Worm (Caenorhabditis elegans) whole organism, L1 larva: ENCODE measurements around the gene Y52E8A.1.

Experiments
- C16A3.4 ChIP-seq: fragments of 150-350 bp; optimal IDR thresholded peaks from 2 replicates; lab custom pipeline; 2014; ENCODE audit warnings: missing biosample characterization, missing genetic modification characterization
- C34B4.2 ChIP-seq: sonication (generic microtip); optimal IDR thresholded peaks from 2 replicates; lab custom pipeline; 2017; ENCODE audit warnings: mild to moderate bottlenecking, missing genetic modification characterization, missing compliant biosample characterization
- F16B12.6 ChIP-seq: fragments of 150-350 bp; optimal IDR thresholded peaks from 2 replicates; lab custom pipeline; 2014; ENCODE audit warnings: missing biosample characterization, missing genetic modification characterization
- Y116A8C.19 ChIP-seq: sonication (generic microtip); optimal IDR thresholded peaks from 2 replicates; lab custom pipeline; 2016; ENCODE audit warnings: missing compliant biosample characterization, missing genetic modification characterization, borderline replicate concordance
- alr-1 ChIP-seq: fragments of 200-800 bp; sonication (Bioruptor generic); optimal IDR thresholded peaks from 2 replicates; lab custom pipeline; 2018; ENCODE audit warnings: borderline replicate concordance, mild to moderate bottlenecking, missing genetic modification characterization, missing compliant biosample characterization
- aly-2 ChIP-seq: fragments of 150-350 bp; optimal IDR thresholded peaks from 2 replicates; lab custom pipeline; 2014; ENCODE audit warnings: missing biosample characterization, missing genetic modification characterization
- ceh-90 ChIP-seq: sonication (generic microtip); optimal IDR thresholded peaks from 2 replicates; lab custom pipeline; 2016; ENCODE audit warnings: missing genetic modification characterization, missing compliant biosample characterization
- ces-1 ChIP-seq: fragments of 150-350 bp; optimal IDR thresholded peaks from 2 replicates; lab custom pipeline; 2014; ENCODE audit warnings: missing biosample characterization, missing genetic modification reagents, missing genetic modification characterization
- dsc-1 ChIP-seq: sonication (generic microtip); optimal IDR thresholded peaks from 2 replicates; lab custom pipeline; 2016; ENCODE audit warnings: mild to moderate bottlenecking, missing genetic modification characterization, missing compliant biosample characterization
- efl-1 ChIP-seq, 4 experiments: fragments of 150-350 bp; optimal IDR thresholded peaks in 3 of 4; peaks in 1 of 4; 1 replicate in 1 of 4; 2 replicates in 3 of 4; lab custom pipeline; 2014; ENCODE audit warnings: missing biosample characterization in 2 of 4, missing genetic modification characterization in 2 of 4, missing genetic modification reagents in 2 of 4
- egl-27 ChIP-seq, 2 experiments: fragments of 150-350 bp in 1 of 2; sonication (generic microtip); optimal IDR thresholded peaks; 3 replicates each; lab custom pipeline; 2017 to 2018; ENCODE audit warnings: missing biosample characterization in 2 of 2, missing genetic modification characterization in 2 of 2, missing genetic modification reagents in 2 of 2
- ets-5 ChIP-seq: fragments of 200-800 bp; sonication (Bioruptor generic); IDR thresholded peaks from 2 replicates; pipeline ENCODE4 v1.3.6; 2022; ENCODE audit warnings: missing genetic modification characterization, missing compliant biosample characterization
- grh-1 ChIP-seq: fragments of 200-800 bp; sonication (Bioruptor generic); IDR thresholded peaks from 2 replicates; pipeline ENCODE4 v1.3.6; 2022; ENCODE audit warnings: missing genetic modification reagents, missing genetic modification characterization, missing compliant biosample characterization
- hlh-17 ChIP-seq: fragments of 200-800 bp; sonication (Bioruptor generic); optimal IDR thresholded peaks from 2 replicates; lab custom pipeline; 2018; ENCODE audit warnings: missing genetic modification characterization, mild to moderate bottlenecking, missing compliant biosample characterization, moderate library complexity, borderline replicate concordance
- hlh-4 ChIP-seq: sonication (generic microtip); optimal IDR thresholded peaks from 2 replicates; lab custom pipeline; 2016; ENCODE audit warnings: mild to moderate bottlenecking, missing genetic modification characterization, missing compliant biosample characterization
- isw-1 ChIP-seq: fragments of 200-800 bp; sonication (Bioruptor generic); IDR thresholded peaks from 2 replicates; pipeline ENCODE4 v1.3.6; 2022; ENCODE audit warnings: missing genetic modification characterization, missing compliant biosample characterization
- lin-13 ChIP-seq: fragments of 150-350 bp; optimal IDR thresholded peaks from 2 replicates; lab custom pipeline; 2014; ENCODE audit warnings: missing biosample characterization, missing genetic modification reagents, missing genetic modification characterization
- lin-39 ChIP-seq: fragments of 150-350 bp; optimal IDR thresholded peaks from 2 replicates; lab custom pipeline; 2014; ENCODE audit warnings: missing biosample characterization, missing genetic modification reagents, missing genetic modification characterization
- lsy-2 ChIP-seq, 2 experiments: fragments of 150-350 bp; optimal IDR thresholded peaks; 2 replicates each; lab custom pipeline; 2014; ENCODE audit warnings: missing biosample characterization in 2 of 2, missing genetic modification characterization in 2 of 2
- mab-9 ChIP-seq: fragments of 200-800 bp; sonication (Bioruptor generic); IDR thresholded peaks from 2 replicates; pipeline ENCODE4 v1.3.6; 2022; ENCODE audit warnings: missing genetic modification reagents, missing genetic modification characterization, missing compliant biosample characterization
- mep-1 ChIP-seq: fragments of 150-350 bp; optimal IDR thresholded peaks from 2 replicates; lab custom pipeline; 2014; ENCODE audit warnings: missing biosample characterization, missing genetic modification characterization
- nhr-19 ChIP-seq: fragments of 200-800 bp; sonication (Bioruptor generic); conservative IDR thresholded peaks from 2 replicates; pipeline ENCODE4 v1.3.6; 2022; ENCODE audit warnings: missing genetic modification characterization, missing compliant biosample characterization
- nhr-20 ChIP-seq: sonication (generic microtip); optimal IDR thresholded peaks from 2 replicates; lab custom pipeline; 2016; ENCODE audit warnings: mild to moderate bottlenecking, missing genetic modification characterization, missing compliant biosample characterization
- nhr-237 ChIP-seq: fragments of 150-350 bp; optimal IDR thresholded peaks from 2 replicates; lab custom pipeline; 2014; ENCODE audit warnings: missing biosample characterization, missing genetic modification characterization
- nhr-85 ChIP-seq: sonication (generic microtip); peaks from one replicate; lab custom pipeline; 2016; ENCODE audit warnings: missing genetic modification characterization, inconsistent platforms, missing compliant biosample characterization
- nhr-90 ChIP-seq: sonication (generic microtip); optimal IDR thresholded peaks from 2 replicates; lab custom pipeline; 2016; ENCODE audit warnings: mild to moderate bottlenecking, missing genetic modification characterization, missing compliant biosample characterization; ENCODE audit not compliant: poor library complexity
- pqm-1 ChIP-seq: sonication (generic microtip); optimal IDR thresholded peaks from 3 replicates; lab custom pipeline; 2017; ENCODE audit warnings: missing biosample characterization, missing genetic modification characterization
- rnt-1 ChIP-seq: sonication (generic microtip); optimal IDR thresholded peaks from 2 replicates; lab custom pipeline; 2016; ENCODE audit warnings: mild to moderate bottlenecking, missing genetic modification characterization, moderate library complexity, missing compliant biosample characterization
- tbx-2 ChIP-seq: sonication (generic microtip); optimal IDR thresholded peaks from 2 replicates; lab custom pipeline; 2016; ENCODE audit warnings: missing genetic modification characterization, missing compliant biosample characterization
- tlp-1 ChIP-seq: fragments of 150-350 bp; optimal IDR thresholded peaks from 2 replicates; lab custom pipeline; 2014; ENCODE audit warnings: missing biosample characterization, missing genetic modification characterization
- unc-130 ChIP-seq: fragments of 150-350 bp; optimal IDR thresholded peaks from 2 replicates; lab custom pipeline; 2017; ENCODE audit warnings: missing biosample characterization, missing genetic modification characterization, inconsistent platforms
- unc-30 ChIP-seq: sonication (generic microtip); optimal IDR thresholded peaks from 2 replicates; lab custom pipeline; 2017; ENCODE audit warnings: missing biosample characterization, missing genetic modification characterization
- unc-98 ChIP-seq: fragments of 200-800 bp; sonication (Bioruptor generic); IDR thresholded peaks from 2 replicates; pipeline ENCODE4 v1.3.6; 2022; ENCODE audit warnings: missing genetic modification characterization, missing compliant biosample characterization
- ztf-4 ChIP-seq: fragments of 150-350 bp; optimal IDR thresholded peaks from 2 replicates; lab custom pipeline; 2014; ENCODE audit warnings: missing biosample characterization, missing genetic modification characterization

Y52E8A.1 gene

DNA sequence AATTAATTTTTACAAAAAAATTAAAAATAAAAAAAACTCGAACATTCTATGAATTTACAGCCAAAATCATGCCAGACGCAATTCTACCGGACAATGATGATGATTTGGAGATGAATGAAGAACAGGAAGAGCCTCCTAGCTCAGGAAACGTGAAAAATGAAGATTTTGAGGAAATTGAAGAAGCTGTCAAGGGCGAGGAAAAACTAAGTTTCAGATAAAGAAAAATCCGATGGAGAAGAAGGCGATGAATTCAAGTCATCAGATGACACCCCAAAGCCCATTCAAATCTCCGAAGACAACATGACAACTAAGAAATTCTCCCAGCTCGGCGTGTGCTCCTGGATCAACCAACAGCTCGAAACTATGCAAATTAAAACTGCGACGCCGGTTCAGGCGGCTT is at the start of gene Y52E8A.1:
Gene Y52E8A.1, plus strand, starts transcription at position 301 of the 400 bp plus-strand sequence.
- no peak for TF ChIP-seq ztf-4
- TF ChIP-seq, all 84 proteins: peak for 0

DNA sequence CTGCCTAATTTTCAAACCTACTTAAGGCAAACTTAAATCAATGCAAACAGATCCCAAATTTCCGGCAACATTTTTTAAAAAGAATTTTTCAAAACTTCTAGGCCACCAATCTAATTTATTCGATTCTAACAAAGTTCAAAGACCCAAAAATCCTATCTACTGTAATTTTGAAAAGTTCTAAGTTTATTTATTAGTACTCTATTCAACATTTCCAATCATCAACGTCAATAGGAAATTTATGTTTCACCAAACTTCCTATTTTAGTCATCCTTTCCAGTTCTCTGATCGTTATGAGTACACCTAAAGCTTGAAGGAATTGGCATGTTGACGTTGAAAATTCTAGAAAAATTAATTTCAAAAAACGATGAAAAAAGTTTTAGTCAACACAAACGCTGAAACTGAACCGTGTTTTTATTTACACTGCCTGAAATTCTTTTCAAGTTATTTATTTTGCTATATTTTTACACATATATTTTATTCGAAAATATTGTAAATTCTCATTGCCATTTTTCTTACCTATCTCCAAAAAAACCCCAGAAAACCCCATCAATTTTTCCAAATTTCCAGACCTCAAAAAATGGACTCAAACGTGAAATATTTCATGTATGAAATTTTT is 46.1 kb upstream of the Y52E8A.1 start, which contains the start of gene npr-42:
Gene npr-42, plus strand, starts transcription at position 566 of the 616 bp plus-strand sequence.
- TF ChIP-seq C16A3.4 (tag; lab: Kevin White, UChicago) (no peak), isw-1 (GFP tag; lab: Robert Waterston, UW) (no peak), ets-5 (GFP tag; lab: Robert Waterston, UW) (no peak), rnt-1 (no peak), ces-1 (GFP tag; lab: Kevin White, UChicago) (no peak), tbx-2 (no peak), ztf-4 (no peak), nhr-85 (no peak), hlh-4 (tag; lab: Kevin White, UChicago) (no peak), efl-1 (optimal IDR thresholded peaks at IDR 0.05; lab: Kevin White, UChicago) (no peak), efl-1 (GFP tag; optimal IDR thresholded peaks at IDR 0.05 in 1 of 2; lab: Kevin White, UChicago) (no peak), tlp-1 (no peak), lsy-2 (tag; optimal IDR thresholded peaks at IDR 0.05; lab: Kevin White, UChicago) (no peak), unc-130 (tag; lab: Kevin White, UChicago) (no peak), dsc-1 (tag; lab: Kevin White, UChicago) (no peak), pqm-1 (tag; lab: Kevin White, UChicago) (no peak), mab-9 (GFP tag; lab: Robert Waterston, UW) (no peak), hlh-17 (GFP tag; lab: Kevin White, UChicago) (no peak), nhr-237 (tag; lab: Kevin White, UChicago) (no peak)
- TF ChIP-seq, all 84 proteins: peak for 0

DNA sequence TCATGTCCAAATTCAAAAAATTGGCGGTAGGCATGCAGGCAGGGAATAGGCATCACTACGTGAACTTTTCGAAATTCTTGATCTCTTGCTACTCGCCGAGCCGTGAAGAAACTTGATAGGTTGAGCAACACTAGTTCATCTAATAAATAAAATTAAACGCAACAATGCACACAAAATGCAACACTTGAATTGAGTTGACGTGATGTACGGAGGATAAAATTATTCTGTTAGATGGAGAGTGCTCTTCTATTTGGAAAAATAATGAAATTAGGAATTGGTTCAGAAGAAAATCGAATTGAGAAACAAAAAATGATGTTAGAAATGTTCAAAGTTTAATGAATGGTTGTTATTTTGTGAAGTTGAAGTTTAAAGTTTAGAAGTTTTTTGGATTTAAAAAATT is 44.9 kb upstream of the Y52E8A.1 start:
- TF ChIP-seq nhr-19 (GFP tag; lab: Robert Waterston, UW) (no peak), aly-2 (no peak), unc-30 (tag; lab: Kevin White, UChicago) (no peak), nhr-85 (no peak), efl-1 (optimal IDR thresholded peaks at IDR 0.05; lab: Kevin White, UChicago) (no peak), efl-1 (GFP tag; optimal IDR thresholded peaks at IDR 0.05 in 1 of 2; lab: Kevin White, UChicago) (no peak), alr-1 (tag; lab: Kevin White, UChicago) (no peak), C34B4.2 (no peak), lin-13 (GFP tag; lab: Kevin White, UChicago) (no peak)

DNA sequence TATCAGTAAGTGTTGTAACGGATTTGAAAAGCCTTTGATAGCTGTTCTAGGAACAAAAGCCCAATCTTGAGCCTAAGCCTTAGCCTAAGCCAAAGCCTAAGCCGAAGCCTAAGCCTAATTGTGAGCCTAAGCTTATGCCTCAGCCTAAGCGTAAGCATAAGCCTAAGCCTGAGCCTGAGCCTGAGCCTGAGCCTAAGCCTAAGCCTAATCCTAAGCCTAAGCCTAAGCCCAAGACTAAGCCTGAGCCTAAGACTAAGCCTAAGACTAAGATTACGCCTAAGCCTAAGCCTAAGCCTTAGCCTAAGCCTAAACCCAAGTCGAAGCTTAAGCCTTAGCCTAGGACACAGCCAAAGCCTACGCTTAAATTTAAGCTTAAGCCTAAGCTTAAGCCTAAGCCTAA is 44.2 kb upstream of the Y52E8A.1 start:
- TF ChIP-seq nhr-20 (tag; lab: Kevin White, UChicago) = no peak
- no peak for TF ChIP-seq nhr-90
- no peak for TF ChIP-seq mep-1 (tag; lab: Kevin White, UChicago)
- TF ChIP-seq tlp-1 = no peak
- TF ChIP-seq pqm-1 (tag; lab: Kevin White, UChicago) = no peak
- no peak for TF ChIP-seq lin-39 (tag; lab: Kevin White, UChicago)
- TF ChIP-seq ztf-4 = no peak
- TF ChIP-seq unc-98 = no peak
- TF ChIP-seq egl-27 (tag; optimal IDR thresholded peaks at IDR 0.05; lab: Kevin White, UChicago) = no peak
- no peak for TF ChIP-seq hlh-17 (GFP tag; lab: Kevin White, UChicago)
- TF ChIP-seq hlh-4 (tag; lab: Kevin White, UChicago) = no peak
- no peak for TF ChIP-seq ets-5 (GFP tag; lab: Robert Waterston, UW)
- TF ChIP-seq Y116A8C.19 (tag; lab: Kevin White, UChicago) = no peak
- TF ChIP-seq aly-2 = no peak
- no peak for TF ChIP-seq F16B12.6
- TF ChIP-seq grh-1 = no peak
- no peak for TF ChIP-seq ceh-90 (tag; lab: Kevin White, UChicago)
- TF ChIP-seq, all 84 proteins: peak for 0
